Worm (Caenorhabditis elegans) whole organism, L2 larva: ENCODE measurements around the gene kgb-1.

Experiments used
- C34F6.9 ChIP-seq: fragments of 150-350 bp; optimal IDR thresholded peaks from 2 replicates; lab custom pipeline; 2014; ENCODE audit warnings: missing biosample characterization, missing genetic modification characterization
- Y55F3AM.14 ChIP-seq: fragments of 200-800 bp; sonication (Bioruptor generic); optimal IDR thresholded peaks from 2 replicates; lab custom pipeline; 2018; ENCODE audit warnings: mild to moderate bottlenecking, missing genetic modification characterization, missing compliant biosample characterization
- ZK546.5 ChIP-seq: sonication (generic microtip); optimal IDR thresholded peaks from 2 replicates; lab custom pipeline; 2017; ENCODE audit warnings: missing biosample characterization, missing genetic modification characterization
- alr-1 ChIP-seq: fragments of 150-350 bp; optimal IDR thresholded peaks from 2 replicates; lab custom pipeline; 2014; ENCODE audit warnings: missing biosample characterization, missing genetic modification characterization
- ama-1 ChIP-seq: fragments of 150-350 bp; optimal IDR thresholded peaks from 2 replicates; lab custom pipeline; 2018; ENCODE audit warnings: inconsistent platforms
- ceh-16 ChIP-seq: fragments of 150-350 bp; optimal IDR thresholded peaks from 2 replicates; lab custom pipeline; 2014; ENCODE audit warnings: missing biosample characterization, missing genetic modification characterization
- ceh-82 ChIP-seq: fragments of 150-350 bp; optimal IDR thresholded peaks from 2 replicates; lab custom pipeline; 2014; ENCODE audit warnings: missing biosample characterization, missing genetic modification characterization
- crh-2 ChIP-seq: sonication (generic microtip); optimal IDR thresholded peaks from 2 replicates; lab custom pipeline; 2017; ENCODE audit warnings: missing biosample characterization, missing genetic modification characterization
- elt-1 ChIP-seq: fragments of 150-350 bp; optimal IDR thresholded peaks from 2 replicates; lab custom pipeline; 2014; ENCODE audit warnings: missing biosample characterization, missing genetic modification characterization
- elt-3 ChIP-seq: sonication (generic microtip); optimal IDR thresholded peaks from 2 replicates; lab custom pipeline; 2017; ENCODE audit warnings: missing biosample characterization, missing genetic modification characterization
- fos-1 ChIP-seq: fragments of 150-350 bp; optimal IDR thresholded peaks from 2 replicates; lab custom pipeline; 2014; ENCODE audit warnings: missing biosample characterization, missing genetic modification characterization
- gmeb-1 ChIP-seq: fragments of 150-350 bp; optimal IDR thresholded peaks from 2 replicates; lab custom pipeline; 2014; ENCODE audit warnings: missing biosample characterization, missing genetic modification characterization
- lin-13 ChIP-seq: fragments of 150-350 bp; optimal IDR thresholded peaks from 2 replicates; lab custom pipeline; 2014; ENCODE audit warnings: missing biosample characterization, missing genetic modification reagents, missing genetic modification characterization
- lsy-2 ChIP-seq, 2 experiments: fragments of 150-350 bp in 1 of 2; sonication (generic microtip) in 1 of 2; optimal IDR thresholded peaks; 2 replicates each; lab custom pipeline; 2014 to 2017; ENCODE audit warnings: missing biosample characterization in 2 of 2, missing genetic modification characterization in 2 of 2
- mab-5 ChIP-seq: fragments of 150-350 bp; optimal IDR thresholded peaks from 2 replicates; lab custom pipeline; 2014; ENCODE audit warnings: missing biosample characterization, missing genetic modification characterization
- mbf-1 ChIP-seq: sonication (generic microtip); optimal IDR thresholded peaks from 2 replicates; lab custom pipeline; 2017; ENCODE audit warnings: missing biosample characterization, missing genetic modification characterization
- mdl-1 ChIP-seq, 2 experiments: fragments of 150-350 bp in 1 of 2; sonication (generic microtip) in 1 of 2; optimal IDR thresholded peaks; 2 replicates each; lab custom pipeline; 2017; ENCODE audit warnings: missing biosample characterization in 2 of 2, missing genetic modification characterization in 2 of 2
- nhr-10 ChIP-seq: sonication (generic microtip); optimal IDR thresholded peaks from 2 replicates; lab custom pipeline; 2017; ENCODE audit warnings: missing biosample characterization, missing genetic modification characterization
- nhr-11 ChIP-seq: fragments of 150-350 bp; optimal IDR thresholded peaks from 2 replicates; lab custom pipeline; 2014; ENCODE audit warnings: missing biosample characterization, missing genetic modification characterization
- nhr-12 ChIP-seq: fragments of 150-350 bp; optimal IDR thresholded peaks from 2 replicates; lab custom pipeline; 2014; ENCODE audit warnings: missing biosample characterization, missing genetic modification characterization
- nhr-129 ChIP-seq: fragments of 150-350 bp; optimal IDR thresholded peaks from 2 replicates; lab custom pipeline; 2014; ENCODE audit warnings: missing biosample characterization, missing genetic modification characterization
- nhr-21 ChIP-seq: fragments of 150-350 bp; optimal IDR thresholded peaks from 2 replicates; lab custom pipeline; 2014; ENCODE audit warnings: missing biosample characterization, missing genetic modification characterization
- nhr-23 ChIP-seq: fragments of 150-350 bp; optimal IDR thresholded peaks from 2 replicates; lab custom pipeline; 2014; ENCODE audit warnings: missing biosample characterization, missing genetic modification reagents, missing genetic modification characterization
- nhr-25 ChIP-seq: fragments of 150-350 bp; sonication (generic microtip); optimal IDR thresholded peaks from 3 replicates; lab custom pipeline; 2014; ENCODE audit warnings: missing biosample characterization, missing genetic modification characterization
- nhr-6 ChIP-seq: fragments of 150-350 bp; optimal IDR thresholded peaks from 2 replicates; lab custom pipeline; 2014; ENCODE audit warnings: missing biosample characterization, missing genetic modification characterization
- peb-1 ChIP-seq: fragments of 150-350 bp; optimal IDR thresholded peaks from 2 replicates; lab custom pipeline; 2014; ENCODE audit warnings: missing biosample characterization, missing genetic modification characterization
- sem-4 ChIP-seq: fragments of 150-350 bp; optimal IDR thresholded peaks from 2 replicates; lab custom pipeline; 2014; ENCODE audit warnings: missing biosample characterization, missing genetic modification reagents, missing genetic modification characterization
- skn-1 ChIP-seq: sonication (generic microtip); optimal IDR thresholded peaks from 2 replicates; lab custom pipeline; 2017; ENCODE audit warnings: missing biosample characterization, missing genetic modification characterization
- sma-3 ChIP-seq: sonication (generic microtip); optimal IDR thresholded peaks from 2 replicates; lab custom pipeline; 2016; ENCODE audit warnings: missing genetic modification reagents, missing genetic modification characterization, missing compliant biosample characterization
- snpc-4 ChIP-seq: fragments of 150-350 bp; optimal IDR thresholded peaks from 2 replicates; lab custom pipeline; 2014; ENCODE audit warnings: missing biosample characterization, missing genetic modification characterization
- unc-55 ChIP-seq: fragments of 150-350 bp; sonication (generic microtip); optimal IDR thresholded peaks from 3 replicates; lab custom pipeline; 2014; ENCODE audit warnings: missing biosample characterization, missing genetic modification reagents, missing genetic modification characterization
- unc-62 ChIP-seq: fragments of 150-350 bp; optimal IDR thresholded peaks from 2 replicates; lab custom pipeline; 2014; ENCODE audit warnings: missing biosample characterization, missing genetic modification reagents, missing genetic modification characterization
- ztf-11 ChIP-seq: sonication (generic microtip); optimal IDR thresholded peaks from 2 replicates; lab custom pipeline; 2017; ENCODE audit warnings: missing biosample characterization, missing genetic modification characterization
- ztf-4 ChIP-seq: fragments of 150-350 bp; optimal IDR thresholded peaks from 2 replicates; lab custom pipeline; 2014; ENCODE audit warnings: missing biosample characterization, missing genetic modification characterization

The kgb-1 gene

ce11 chrIV:425995-426394 is 16.2 kb upstream of the kgb-1 start, which contains the start of gene garr-1:
TSS of gene garr-1 (plus strand) at chrIV:426168.
- TF ChIP-seq ceh-16 (tag; lab: Kevin White, UChicago): no peak
- no peak for TF ChIP-seq nhr-129 (tag; lab: Kevin White, UChicago)
- no peak for TF ChIP-seq ztf-4 (tag; lab: Kevin White, UChicago)
- TF ChIP-seq sma-3 (GFP tag; lab: Kevin White, UChicago): no peak
- no peak for TF ChIP-seq unc-62 (GFP tag; lab: Kevin White, UChicago)
- TF ChIP-seq alr-1 (tag; lab: Kevin White, UChicago): no peak
- no peak for TF ChIP-seq nhr-10 (tag; lab: Kevin White, UChicago)
- TF ChIP-seq, all 48 proteins: peak for 0

- TF ChIP-seq lin-13 (GFP tag; lab: Kevin White, UChicago): peak; percentile 41
- TF ChIP-seq ztf-11 (tag; lab: Kevin White, UChicago): no peak
- TF ChIP-seq unc-62 (GFP tag; lab: Kevin White, UChicago): no peak
- TF ChIP-seq crh-2: peak; percentile 22
- TF ChIP-seq nhr-129 (tag; lab: Kevin White, UChicago): peak; percentile 38
- TF ChIP-seq lsy-2 (tag; optimal IDR thresholded peaks at IDR 0.05; lab: Kevin White, UChicago): peak in 1 of 2 experiments; percentile 67
- TF ChIP-seq snpc-4: peak; percentile 5
- TF ChIP-seq unc-55 (GFP tag; lab: Kevin White, UChicago): peak; percentile 66
- TF ChIP-seq ztf-4 (tag; lab: Kevin White, UChicago): peak; percentile 6
- no peak for TF ChIP-seq nhr-6 (tag; lab: Kevin White, UChicago)
- TF ChIP-seq gmeb-1 (tag; lab: Kevin White, UChicago): peak; percentile 52
- TF ChIP-seq C34F6.9: peak; percentile 59
These were observed 15.7 kb upstream of the kgb-1 start for ce11 chrIV:425546-425945.

- no peak for TF ChIP-seq ama-1 (lab: Kevin White, UChicago)
- no peak for TF ChIP-seq sem-4
- TF ChIP-seq mab-5 (tag; lab: Kevin White, UChicago): no peak
- TF ChIP-seq ZK546.5 (tag; lab: Kevin White, UChicago): no peak
- TF ChIP-seq nhr-12 (tag; lab: Kevin White, UChicago): no peak
- TF ChIP-seq alr-1 (tag; lab: Kevin White, UChicago): no peak
- no peak for TF ChIP-seq ztf-4 (tag; lab: Kevin White, UChicago)
- no peak for TF ChIP-seq ceh-16 (tag; lab: Kevin White, UChicago)
- no peak for TF ChIP-seq nhr-129 (tag; lab: Kevin White, UChicago)
- no peak for TF ChIP-seq nhr-23 (tag; lab: Kevin White, UChicago)
- no peak for TF ChIP-seq mdl-1 (tag; optimal IDR thresholded peaks at IDR 0.05; lab: Kevin White, UChicago)
- no peak for TF ChIP-seq C34F6.9
- TF ChIP-seq Y55F3AM.14: no peak
These were observed 15.2 kb upstream of the kgb-1 start, which contains the start of gene daf-18 for ce11 chrIV:425052-425451. TSS of gene daf-18 (minus strand) at chrIV:425177.

- TF ChIP-seq ceh-82 (tag; lab: Kevin White, UChicago): no peak
- no peak for TF ChIP-seq ztf-4 (tag; lab: Kevin White, UChicago)
- no peak for TF ChIP-seq nhr-21
- no peak for TF ChIP-seq mbf-1 (tag; lab: Kevin White, UChicago)
- no peak for TF ChIP-seq nhr-129 (tag; lab: Kevin White, UChicago)
- TF ChIP-seq elt-3: no peak
- TF ChIP-seq unc-62 (GFP tag; lab: Kevin White, UChicago): no peak
- TF ChIP-seq mdl-1 (tag; optimal IDR thresholded peaks at IDR 0.05; lab: Kevin White, UChicago): no peak
- TF ChIP-seq peb-1 (tag; lab: Kevin White, UChicago): no peak
- no peak for TF ChIP-seq skn-1 (tag; lab: Kevin White, UChicago)
- TF ChIP-seq lin-13 (GFP tag; lab: Kevin White, UChicago): no peak
- TF ChIP-seq nhr-11 (tag; lab: Kevin White, UChicago): no peak
- no peak for TF ChIP-seq elt-1 (tag; lab: Kevin White, UChicago)
- no peak for TF ChIP-seq sem-4
- no peak for TF ChIP-seq nhr-25 (tag; lab: Kevin White, UChicago)
- no peak for TF ChIP-seq fos-1 (tag; lab: Kevin White, UChicago)
These were observed 12.3 kb upstream of the kgb-1 start for ce11 chrIV:422112-422511.

ce11 chrIV:420686-421085 is 10.9 kb upstream of the kgb-1 start:
- TF ChIP-seq nhr-25 (tag; lab: Kevin White, UChicago) (no peak), lsy-2 (tag; optimal IDR thresholded peaks at IDR 0.05; lab: Kevin White, UChicago) (no peak)
